Fruit fly (Drosophila melanogaster): Measurements from ENCODE around the gene pns.
A peak's percentile ranks its signal among the peaks of the same experiment; 100 is the strongest.

The pns gene

dm6 chr3L:1517274-1518047 lies 19.5 kb upstream of the pns start (continued):
- TF ChIP-seq zf30C (GFP tag; optimal IDR thresholded peaks at IDR 0.05) (no peak), HmgZ (tag; optimal IDR thresholded peaks at IDR 0.05) (peak; percentile 36), fu2 (GFP tag; optimal IDR thresholded peaks at IDR 0.05) (peak; percentile 70), CG11695 (GFP tag; IDR thresholded peaks at IDR 0.05) (peak; percentile 60), Gsc (GFP tag; IDR thresholded peaks at IDR 0.05) (no peak), Med (GFP tag) (peak; percentile 96), CG16813 (GFP tag; IDR thresholded peaks at IDR 0.05; ENCODE audit: partially characterized antibody) (peak; percentile 84), kni (GFP tag; optimal IDR thresholded peaks at IDR 0.05) (no peak), CG5180 (GFP tag; optimal IDR thresholded peaks at IDR 0.05) (no peak), CG11696 (GFP tag; IDR thresholded peaks at IDR 0.05) (no peak), CG4424 (GFP tag; optimal IDR thresholded peaks at IDR 0.05) (peak; percentile 70), unpg (GFP tag; optimal IDR thresholded peaks at IDR 0.05) (no peak), CG1024 (GFP tag; IDR thresholded peaks at IDR 0.05) (0 out of 2 replicates have a peak, but pooled peaks have one; percentile 4), stc (GFP tag; IDR thresholded peaks at IDR 0.05) (peak; percentile 45), eve (GFP tag; optimal IDR thresholded peaks at IDR 0.05) (no peak), CG10565 (GFP tag; optimal IDR thresholded peaks at IDR 0.05) (no peak), Trl (optimal IDR thresholded peaks at IDR 0.05) (no peak), Trl (GFP tag; optimal IDR thresholded peaks at IDR 0.05) (peak; percentile 77), CG10366 (GFP tag; IDR thresholded peaks at IDR 0.05) (peak; percentile 52; the same call in 1 of the 2 replicates), CG18476 (GFP tag; optimal IDR thresholded peaks at IDR 0.05) (peak; percentile 52), ash1 (GFP tag; optimal IDR thresholded peaks at IDR 0.05) (no peak), eyg (GFP tag; optimal IDR thresholded peaks at IDR 0.05) (no peak), sisA (GFP tag; IDR thresholded peaks at IDR 0.05) (peak; percentile 71), exex (tag; optimal IDR thresholded peaks at IDR 0.05) (peak; percentile 5), cato (GFP tag; optimal IDR thresholded peaks at IDR 0.05; ENCODE audit: borderline replicate concordance) (peak; percentile 12), CG3065 (GFP tag; optimal IDR thresholded peaks at IDR 0.05) (peak; percentile 39), Oli (tag; optimal IDR thresholded peaks at IDR 0.05) (no peak), vfl (GFP tag; optimal IDR thresholded peaks at IDR 0.05) (peak; percentile 59), NK7.1 (GFP tag; optimal IDR thresholded peaks at IDR 0.05) (no peak), ssp (GFP tag; IDR thresholded peaks at IDR 0.05) (0 out of 2 replicates have a peak, but pooled peaks have one; percentile 31), ara (GFP tag; IDR thresholded peaks at IDR 0.05) (peak; percentile 66), Hey (tag; optimal IDR thresholded peaks at IDR 0.05) (no peak), CG18599 (GFP tag; optimal IDR thresholded peaks at IDR 0.05) (no peak), pnt (GFP tag; optimal IDR thresholded peaks at IDR 0.05) (peak; percentile 61), Usf (GFP tag; optimal IDR thresholded peaks at IDR 0.05) (peak; percentile 4), CG9797 (GFP tag; optimal IDR thresholded peaks at IDR 0.05) (peak; percentile 46), slbo (GFP tag; IDR thresholded peaks at IDR 0.05) (peak; percentile 80), disco-r (GFP tag; optimal IDR thresholded peaks at IDR 0.05) (no peak), CG9817 (tag; optimal IDR thresholded peaks at IDR 0.05) (no peak), CG4707 (GFP tag; optimal IDR thresholded peaks at IDR 0.05) (peak; percentile 23), Max (GFP tag; optimal IDR thresholded peaks at IDR 0.05) (peak; percentile 67), CG17328 (GFP tag; IDR thresholded peaks at IDR 0.05) (peak; percentile 53), Lim3 (GFP tag; IDR thresholded peaks at IDR 0.05) (no peak), D19A (tag; optimal IDR thresholded peaks at IDR 0.05) (no peak), twi (tag; optimal IDR thresholded peaks at IDR 0.05) (no peak), Dll (GFP tag; IDR thresholded peaks at IDR 0.05; ENCODE audit: partially characterized antibody) (peak; percentile 81), Oaz (GFP tag; IDR thresholded peaks at IDR 0.05) (no peak), MTF-1 (GFP tag; optimal IDR thresholded peaks at IDR 0.05; ENCODE audit: borderline replicate concordance) (peak; percentile 41), nau (GFP tag; optimal IDR thresholded peaks at IDR 0.05) (no peak), luna (GFP tag; optimal IDR thresholded peaks at IDR 0.05) (peak; percentile 64)

Data from whole organism, embryonic.